Worm (Caenorhabditis elegans): ENCODE measurements around the gene R10D12.10.

DNA sequence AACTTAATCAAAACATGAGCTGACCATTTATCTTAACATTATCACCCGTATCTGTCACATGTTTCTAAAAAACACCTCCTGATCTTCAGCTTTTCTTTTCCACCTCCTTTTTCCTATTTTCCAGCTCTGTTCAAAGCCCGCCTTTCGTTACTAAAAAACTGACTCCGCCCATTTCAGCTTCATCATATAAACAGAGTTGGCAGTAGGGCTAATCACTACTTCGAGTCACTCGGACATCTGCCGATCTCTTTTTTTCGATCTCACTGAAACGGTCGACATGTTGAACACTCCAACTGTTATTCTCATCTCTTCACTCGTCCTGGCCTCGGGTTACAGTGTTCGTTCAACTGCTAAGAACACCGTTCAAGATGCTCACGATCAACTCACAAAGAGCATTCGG is 34.3 kb upstream of the R10D12.10 start, which contains the start of gene droe-4:
- no peak for TF ChIP-seq nhr-28 (tag; optimal IDR thresholded peaks at IDR 0.05)
- TF ChIP-seq M03D4.4 (tag; optimal IDR thresholded peaks at IDR 0.05): no peak
- no peak for TF ChIP-seq mab-5 (tag; optimal IDR thresholded peaks at IDR 0.05)
- TF ChIP-seq nhr-76 (tag; optimal IDR thresholded peaks at IDR 0.05): no peak
- TF ChIP-seq ztf-11 (tag; optimal IDR thresholded peaks at IDR 0.05): no peak
- TF ChIP-seq ces-1 (GFP tag; optimal IDR thresholded peaks at IDR 0.05): no peak
- no peak for TF ChIP-seq unc-120 (tag; optimal IDR thresholded peaks at IDR 0.05; ENCODE audit: poor library complexity, severe bottlenecking)
- TF ChIP-seq snpc-4 (tag; optimal IDR thresholded peaks at IDR 0.05): no peak
- no peak for TF ChIP-seq nhr-237 (tag; optimal IDR thresholded peaks at IDR 0.05)
- TF ChIP-seq mep-1 (tag; optimal IDR thresholded peaks at IDR 0.05): no peak
